Worm (Caenorhabditis elegans) whole organism, L4/young adult: ENCODE results near the gene H40L08.1.

ENCODE experiments used
- W03F9.2 ChIP-seq: fragments of 150-350 bp; optimal IDR thresholded peaks from 2 replicates; lab custom pipeline; 2014; ENCODE audit warnings: missing biosample characterization, missing genetic modification characterization
- dao-5 ChIP-seq: sonication (generic microtip); optimal IDR thresholded peaks from 2 replicates; lab custom pipeline; 2016; ENCODE audit warnings: missing genotype, missing genetic modification characterization, moderate library complexity, missing compliant biosample characterization
- him-1 ChIP-seq: sonication (generic microtip); optimal IDR thresholded peaks from 2 replicates; lab custom pipeline; 2016; ENCODE audit warnings: missing genotype, missing genetic modification reagents, missing genetic modification characterization, missing compliant biosample characterization

DNA sequence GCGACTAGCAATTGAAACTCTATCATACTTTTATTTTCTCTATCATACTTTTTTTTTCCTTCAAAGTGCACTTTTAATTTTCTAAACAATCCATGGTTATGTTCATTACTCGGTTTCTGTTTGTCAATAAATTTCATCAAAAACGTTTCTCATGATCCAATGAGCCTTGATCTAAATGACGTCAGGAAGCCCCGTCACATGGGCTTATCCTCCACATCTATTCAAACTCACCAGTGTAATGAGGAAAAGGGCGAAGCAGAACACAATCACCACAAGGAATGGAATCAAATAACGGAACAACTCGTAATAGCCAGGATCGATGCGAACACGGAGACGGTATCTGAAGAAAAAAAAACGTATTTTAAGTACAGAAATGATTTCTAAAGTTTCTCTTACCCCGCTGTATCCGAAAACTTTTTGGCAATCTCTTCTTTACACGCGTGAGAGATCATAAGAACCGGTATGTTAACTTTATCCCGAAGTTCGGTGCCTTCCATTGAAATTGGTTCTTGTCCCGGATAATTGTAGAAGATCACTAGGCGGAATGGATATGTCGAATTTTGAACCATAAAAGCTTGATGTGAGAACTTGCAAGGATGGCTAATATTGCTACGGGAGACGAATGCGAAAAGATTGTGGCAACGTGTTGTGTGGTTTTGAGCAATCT, 44.7 kb downstream of the H40L08.1 start:
- TF ChIP-seq W03F9.2: no peak
- no peak for TF ChIP-seq dao-5
- TF ChIP-seq him-1 (tag; lab: Kevin White, UChicago): no peak
